Fruit fly (Drosophila melanogaster) whole organism: ENCODE results near the gene Jhbp7.
A peak's percentile ranks its signal among the peaks of the same experiment; 100 is the strongest.

Experiments used
- CG8478 ChIP-seq: fragments of >200 bp; optimal IDR thresholded peaks from 2 replicates; lab custom pipeline; 2018; ENCODE audit warnings: inconsistent platforms
- Dll ChIP-seq: fragments of >200 bp; optimal IDR thresholded peaks from 2 replicates; lab custom pipeline; 2017
- EcR ChIP-seq, 2 experiments: fragments of >200 bp; optimal IDR thresholded peaks; 2 replicates each; lab custom pipeline; 2017; ENCODE audit warnings: missing biosample characterization in 2 of 2, missing genetic modification characterization in 2 of 2, missing genetic modification reagents in 2 of 2
- pan ChIP-seq: fragments of >200 bp; optimal IDR thresholded peaks from 2 replicates; lab custom pipeline; 2017
- psq ChIP-seq: fragments of >200 bp; optimal IDR thresholded peaks from 2 replicates; lab custom pipeline; 2017
- usp ChIP-seq: fragments of >200 bp; optimal IDR thresholded peaks from 2 replicates; lab custom pipeline; 2017; ENCODE audit warnings: missing biosample characterization, missing genetic modification characterization, mixed read lengths

Gene Jhbp7

dm6 chr3R:25237314-25237713 lies at the start of gene Jhbp7:
Jhbp7 (plus strand) TSS chr3R:25237614.
- no peak for TF ChIP-seq EcR (GFP tag; optimal IDR thresholded peaks at IDR 0.05; lab: Kevin White, UChicago)
- TF ChIP-seq CG8478 (lab: Kevin White, UChicago), result no peak
- no peak for TF ChIP-seq pan (lab: Kevin White, UChicago)
- TF ChIP-seq psq (lab: Kevin White, UChicago), result no peak
- no peak for TF ChIP-seq Dll (lab: Kevin White, UChicago)
- TF ChIP-seq usp (GFP tag; lab: Kevin White, UChicago), result no peak

DNA sequence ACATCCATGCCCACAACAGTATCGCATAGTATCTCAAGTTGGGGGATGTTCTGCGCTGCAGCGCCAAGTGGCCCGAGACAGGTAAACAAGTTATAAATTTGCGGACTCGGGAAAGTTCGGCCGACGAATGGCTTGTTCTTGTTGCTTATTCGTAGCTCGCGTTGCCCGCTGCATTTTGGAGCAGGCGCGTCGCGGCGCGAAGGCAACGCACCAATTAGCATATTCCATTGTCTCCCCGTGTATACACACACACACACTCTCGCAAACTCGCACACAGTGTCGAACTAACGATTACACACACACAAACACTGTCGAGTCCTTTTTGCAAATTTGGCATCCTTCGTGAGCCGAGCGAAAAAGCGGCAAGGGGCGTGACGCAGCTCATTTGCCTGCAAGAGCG lies 48.4 kb upstream of the Jhbp7 start:
- no peak for TF ChIP-seq CG8478 (lab: Kevin White, UChicago)
- no peak for TF ChIP-seq Dll (lab: Kevin White, UChicago)

- TF ChIP-seq Dll (lab: Kevin White, UChicago) (no peak), psq (lab: Kevin White, UChicago) (no peak), usp (GFP tag; lab: Kevin White, UChicago) (no peak), pan (lab: Kevin White, UChicago) (no peak), CG8478 (lab: Kevin White, UChicago) (no peak), EcR (GFP tag; optimal IDR thresholded peaks at IDR 0.05; lab: Kevin White, UChicago) (no peak)
Measured at dm6 chr3R:25193726-25194204, 43.6 kb upstream of the Jhbp7 start, which contains the start of gene lobo. lobo (minus strand) TSS chr3R:25193776.

- TF ChIP-seq usp (GFP tag; lab: Kevin White, UChicago), result no peak
Measured at dm6 chr3R:25194723-25195577, 42.5 kb upstream of the Jhbp7 start, which contains the start of gene CG13653. CG13653 (plus strand) TSS chr3R:25195527.

DNA sequence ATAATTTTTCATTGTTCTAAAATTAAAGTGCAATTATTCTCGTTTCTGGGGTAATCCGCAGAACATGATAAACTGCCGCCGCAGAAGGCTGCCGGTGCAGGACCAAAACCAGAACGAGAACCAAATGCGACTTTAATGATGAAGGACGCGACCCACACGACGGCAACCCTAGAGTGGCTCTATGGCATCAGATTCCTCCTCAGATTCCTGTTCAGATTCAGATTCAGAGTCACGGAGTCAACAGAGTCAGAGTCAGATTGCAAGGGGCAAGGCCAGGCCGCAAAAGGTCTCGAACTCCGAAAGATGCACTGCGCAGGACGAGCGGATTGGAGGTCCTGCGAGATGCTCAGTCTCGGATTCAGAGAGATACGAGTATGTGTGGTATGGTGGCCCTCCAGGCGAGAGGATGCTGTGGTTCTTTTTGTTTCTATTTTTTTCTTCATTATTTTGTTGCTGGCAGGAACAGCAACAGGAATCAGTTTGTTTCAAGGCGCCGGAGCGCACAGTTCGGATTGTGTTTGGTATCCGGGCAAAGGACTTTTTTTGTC lies 38.0 kb upstream of the Jhbp7 start, which contains the start of gene CG13654:
Gene CG13654 (plus strand): TSS at position 498 of the 548 bp plus-strand sequence.
- TF ChIP-seq usp (GFP tag; lab: Kevin White, UChicago) (no peak), EcR (GFP tag; optimal IDR thresholded peaks at IDR 0.05; lab: Kevin White, UChicago) (no peak), pan (lab: Kevin White, UChicago) (no peak), psq (lab: Kevin White, UChicago) (no peak), CG8478 (lab: Kevin White, UChicago) (no peak), Dll (lab: Kevin White, UChicago) (no peak)

- TF ChIP-seq EcR (GFP tag; optimal IDR thresholded peaks at IDR 0.05; lab: Kevin White, UChicago) (peak in 1 of 2 experiments; percentile 52), usp (GFP tag; lab: Kevin White, UChicago) (no peak), CG8478 (lab: Kevin White, UChicago) (no peak), psq (lab: Kevin White, UChicago) (no peak), pan (lab: Kevin White, UChicago) (no peak), Dll (lab: Kevin White, UChicago) (no peak)
Measured at dm6 chr3R:25205413-25205977, 31.9 kb upstream of the Jhbp7 start.

DNA sequence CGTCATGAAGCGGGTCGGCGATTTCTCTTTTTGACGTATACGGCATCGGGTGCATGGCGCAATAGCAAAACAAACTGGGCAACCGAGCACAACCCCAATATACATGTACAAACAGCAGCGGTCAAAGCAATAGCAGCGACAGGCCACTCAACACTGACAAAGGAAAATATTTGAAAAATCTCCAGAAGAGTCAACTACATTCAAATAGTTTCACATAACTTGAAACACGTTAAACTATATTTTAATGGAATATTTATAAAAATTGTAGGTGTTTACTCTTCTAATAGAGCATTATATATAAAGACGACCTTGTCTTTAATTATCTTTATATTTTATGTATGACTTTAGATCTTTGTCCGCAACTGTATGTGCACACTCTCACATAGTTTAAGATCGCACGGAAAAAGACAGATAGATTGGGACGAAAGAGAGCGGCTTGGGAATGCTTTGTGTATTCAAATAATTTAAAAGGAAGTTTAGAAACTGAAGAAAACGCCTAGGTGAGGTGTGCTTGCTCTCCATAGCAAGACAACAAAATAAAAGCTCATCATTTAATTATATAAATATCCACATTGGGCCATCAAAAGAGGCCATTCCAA lies 29.9 kb upstream of the Jhbp7 start:
- no peak for TF ChIP-seq EcR (GFP tag; optimal IDR thresholded peaks at IDR 0.05; lab: Kevin White, UChicago)
- TF ChIP-seq Dll (lab: Kevin White, UChicago), result no peak
- no peak for TF ChIP-seq pan (lab: Kevin White, UChicago)
- no peak for TF ChIP-seq CG8478 (lab: Kevin White, UChicago)
- no peak for TF ChIP-seq usp (GFP tag; lab: Kevin White, UChicago)
- no peak for TF ChIP-seq psq (lab: Kevin White, UChicago)

DNA sequence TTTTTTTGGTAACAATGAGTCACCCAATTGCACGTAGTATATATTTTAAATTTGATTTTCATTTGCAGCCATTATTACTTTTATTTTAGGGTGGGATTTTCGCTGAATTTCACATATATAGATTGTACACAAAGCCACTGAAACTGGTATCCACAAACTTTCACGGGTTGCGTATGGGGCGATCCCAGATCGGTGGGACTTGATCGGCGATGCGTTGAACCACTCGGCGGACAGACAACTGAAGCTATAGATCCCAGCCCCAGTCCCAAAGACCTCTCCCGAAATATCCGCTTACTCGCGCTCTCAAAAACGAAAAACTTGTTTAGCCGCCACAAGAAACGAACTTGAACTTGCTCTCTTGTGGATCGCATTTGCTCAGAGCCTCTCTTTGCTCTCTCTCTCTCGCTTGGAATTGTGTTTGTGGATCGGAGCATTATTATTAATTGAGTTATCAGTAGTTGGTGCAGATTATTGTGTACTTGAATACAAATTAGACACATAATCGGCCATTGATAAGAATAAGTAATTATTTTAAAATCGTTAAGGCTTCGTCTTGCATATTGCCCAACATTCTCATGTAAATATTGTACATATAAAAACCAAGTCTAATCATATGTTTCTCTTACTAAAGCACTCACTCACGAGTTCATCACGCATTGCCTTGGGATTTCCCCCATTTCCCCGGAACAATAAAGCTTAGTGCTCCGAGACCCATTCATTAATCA lies 29.2 kb upstream of the Jhbp7 start, which contains the start of gene Cad96Ca:
Gene Cad96Ca (minus strand): TSS at position 242 of the 725 bp plus-strand sequence.
- TF ChIP-seq Dll (lab: Kevin White, UChicago), result no peak
- no peak for TF ChIP-seq pan (lab: Kevin White, UChicago)
- no peak for TF ChIP-seq usp (GFP tag; lab: Kevin White, UChicago)
- no peak for TF ChIP-seq CG8478 (lab: Kevin White, UChicago)
- no peak for TF ChIP-seq psq (lab: Kevin White, UChicago)
- TF ChIP-seq EcR (GFP tag; optimal IDR thresholded peaks at IDR 0.05; lab: Kevin White, UChicago), result no peak

- TF ChIP-seq pan (lab: Kevin White, UChicago), result no peak
- TF ChIP-seq Dll (lab: Kevin White, UChicago), result no peak
- no peak for TF ChIP-seq usp (GFP tag; lab: Kevin White, UChicago)
- TF ChIP-seq EcR (GFP tag; optimal IDR thresholded peaks at IDR 0.05; lab: Kevin White, UChicago), result no peak
- TF ChIP-seq CG8478 (lab: Kevin White, UChicago), result no peak
- no peak for TF ChIP-seq psq (lab: Kevin White, UChicago)
Measured at dm6 chr3R:25208767-25209075, 28.7 kb upstream of the Jhbp7 start.

dm6 chr3R:25209207-25209606 lies 28.2 kb upstream of the Jhbp7 start:
- TF ChIP-seq Dll (lab: Kevin White, UChicago) (no peak), pan (lab: Kevin White, UChicago) (no peak), EcR (GFP tag; optimal IDR thresholded peaks at IDR 0.05; lab: Kevin White, UChicago) (no peak), usp (GFP tag; lab: Kevin White, UChicago) (no peak), psq (lab: Kevin White, UChicago) (no peak), CG8478 (lab: Kevin White, UChicago) (no peak)
